Worm (Caenorhabditis elegans) whole organism, L4 larva: ENCODE measurements around the gene col-90.

Experiments used
- D1046.2 ChIP-seq: fragments of 200-800 bp; sonication (Bioruptor generic); IDR thresholded peaks from 2 replicates; pipeline ENCODE4 v1.3.6; 2022; ENCODE audit warnings: missing genetic modification characterization, missing compliant biosample characterization
- F49E8.2 ChIP-seq: sonication (generic microtip); optimal IDR thresholded peaks from 2 replicates; lab custom pipeline; 2016; ENCODE audit warnings: missing compliant biosample characterization, mild to moderate bottlenecking, missing genetic modification characterization, borderline replicate concordance
- T20F7.1 ChIP-seq: fragments of 200-800 bp; sonication (Bioruptor generic); optimal IDR thresholded peaks from 2 replicates; lab custom pipeline; 2018; ENCODE audit warnings: mild to moderate bottlenecking, missing genetic modification characterization, missing compliant biosample characterization
- T26A8.4 ChIP-seq: fragments of 200-800 bp; sonication (Bioruptor generic); IDR thresholded peaks from 2 replicates; pipeline ENCODE4 v1.3.6; 2022; ENCODE audit warnings: missing genetic modification characterization, missing compliant biosample characterization
- Y5F2A.4 ChIP-seq: fragments of 200-800 bp; sonication (Bioruptor generic); optimal IDR thresholded peaks from 2 replicates; lab custom pipeline; 2018; ENCODE audit warnings: mild to moderate bottlenecking, missing genetic modification characterization, missing compliant biosample characterization
- ZK546.5 ChIP-seq, 2 experiments: sonication (generic microtip); optimal IDR thresholded peaks; 2 replicates each; lab custom pipeline; 2017; ENCODE audit warnings: missing biosample characterization in 2 of 2, missing genetic modification characterization in 2 of 2
- aha-1 ChIP-seq: fragments of 150-350 bp; peaks from one replicate; lab custom pipeline; 2014; ENCODE audit warnings: missing biosample characterization, missing genetic modification characterization
- ama-1 ChIP-seq: fragments of 150-350 bp; optimal IDR thresholded peaks from 2 replicates; lab custom pipeline; 2014; ENCODE audit warnings: inconsistent platforms, mixed read lengths
- arid-1 ChIP-seq: fragments of 200-800 bp; sonication (Bioruptor generic); conservative IDR thresholded peaks from 2 replicates; pipeline ENCODE4 v1.3.6; 2022; ENCODE audit warnings: missing genetic modification reagents, missing genetic modification characterization, missing compliant biosample characterization
- attf-4 ChIP-seq: sonication (generic microtip); optimal IDR thresholded peaks from 3 replicates; lab custom pipeline; 2017; ENCODE audit warnings: missing biosample characterization, missing genetic modification characterization
- ceh-62 ChIP-seq: sonication (generic microtip); optimal IDR thresholded peaks from 2 replicates; lab custom pipeline; 2017; ENCODE audit warnings: missing biosample characterization, missing genetic modification characterization
- ctbp-1 ChIP-seq: fragments of 200-800 bp; sonication (Bioruptor generic); IDR thresholded peaks from 2 replicates; pipeline ENCODE4 v1.3.6; 2022; ENCODE audit warnings: missing genetic modification reagents, missing genetic modification characterization, missing compliant biosample characterization
- daf-12 ChIP-seq: fragments of 150-350 bp; optimal IDR thresholded peaks from 2 replicates; lab custom pipeline; 2014; ENCODE audit warnings: missing biosample characterization, missing genetic modification reagents, missing genetic modification characterization
- daf-16 ChIP-seq, 3 experiments: sonication (generic microtip); optimal IDR thresholded peaks; 2 replicates each; lab custom pipeline; 2016 to 2017; ENCODE audit warnings: missing genetic modification characterization in 3 of 3, missing genetic modification reagents in 3 of 3, mild to moderate bottlenecking in 2 of 3, missing compliant biosample characterization in 2 of 3, missing biosample characterization in 1 of 3, moderate library complexity in 1 of 3
- daf-19 ChIP-seq: fragments of 200-800 bp; sonication (Bioruptor generic); conservative IDR thresholded peaks from 2 replicates; pipeline ENCODE4 v1.3.6; 2022; ENCODE audit warnings: missing genetic modification characterization, missing compliant biosample characterization
- dmd-9 ChIP-seq: fragments of 200-800 bp; sonication (Bioruptor generic); IDR thresholded peaks from 2 replicates; pipeline ENCODE4 v1.3.6; 2022; ENCODE audit warnings: missing genetic modification reagents, missing genetic modification characterization, missing compliant biosample characterization
- dpl-1 ChIP-seq: fragments of 150-350 bp; optimal IDR thresholded peaks from 2 replicates; lab custom pipeline; 2014; ENCODE audit warnings: missing biosample characterization, missing genetic modification reagents, missing genetic modification characterization
- dve-1 ChIP-seq: sonication (generic microtip); optimal IDR thresholded peaks from 2 replicates; lab custom pipeline; 2017; ENCODE audit warnings: antibody characterized with exemption, mild to moderate bottlenecking, missing genetic modification characterization, missing compliant biosample characterization; ENCODE audit not compliant: insufficient read depth
- egl-43 ChIP-seq: fragments of 200-800 bp; sonication (Bioruptor generic); IDR thresholded peaks from 2 replicates; pipeline ENCODE4 v1.3.6; 2022; ENCODE audit warnings: missing genetic modification reagents, missing genetic modification characterization, missing compliant biosample characterization
- fos-1 ChIP-seq: fragments of 150-350 bp; optimal IDR thresholded peaks from 2 replicates; lab custom pipeline; 2014; ENCODE audit warnings: missing biosample characterization, missing genetic modification characterization
- hlh-11 ChIP-seq: fragments of 200-800 bp; sonication (Bioruptor generic); optimal IDR thresholded peaks from 2 replicates; lab custom pipeline; 2018; ENCODE audit warnings: mild to moderate bottlenecking, missing genetic modification characterization, missing compliant biosample characterization
- hlh-30 ChIP-seq: sonication (generic microtip); optimal IDR thresholded peaks from 2 replicates; lab custom pipeline; 2017; ENCODE audit warnings: antibody characterized with exemption, mild to moderate bottlenecking, missing genetic modification characterization, missing compliant biosample characterization; ENCODE audit not compliant: insufficient read depth
- hmg-1.1 ChIP-seq: fragments of 200-800 bp; sonication (Bioruptor generic); IDR thresholded peaks from 2 replicates; pipeline ENCODE4 v1.3.6; 2022; ENCODE audit warnings: missing genetic modification reagents, missing genetic modification characterization, missing compliant biosample characterization
- lin-1 ChIP-seq: fragments of 200-800 bp; sonication (Bioruptor generic); IDR thresholded peaks from 2 replicates; pipeline ENCODE4 v1.3.6; 2022; ENCODE audit warnings: missing genetic modification reagents, missing genetic modification characterization, missing compliant biosample characterization
- lin-15B ChIP-seq: fragments of 150-350 bp; sonication (generic microtip); optimal IDR thresholded peaks from 3 replicates; lab custom pipeline; 2014; ENCODE audit warnings: missing biosample characterization, missing genetic modification characterization
- lsy-2 ChIP-seq, 2 experiments: fragments of 150-350 bp in 1 of 2; sonication (generic microtip) in 1 of 2; optimal IDR thresholded peaks; 2 replicates each; lab custom pipeline; 2014 to 2017; ENCODE audit warnings: missing biosample characterization in 2 of 2, missing genetic modification characterization in 2 of 2
- madf-9 ChIP-seq: fragments of 200-800 bp; sonication (Bioruptor generic); conservative IDR thresholded peaks from 2 replicates; pipeline ENCODE4 v1.3.6; 2022; ENCODE audit warnings: missing genetic modification reagents, missing genetic modification characterization, missing compliant biosample characterization
- mdl-1 ChIP-seq, 2 experiments: fragments of 150-350 bp in 1 of 2; sonication (generic microtip) in 1 of 2; optimal IDR thresholded peaks; 2 replicates each; lab custom pipeline; 2014 to 2017; ENCODE audit warnings: missing biosample characterization in 2 of 2, missing genetic modification characterization in 2 of 2
- mes-2 ChIP-seq: sonication (generic microtip); optimal IDR thresholded peaks from 2 replicates; lab custom pipeline; 2016; ENCODE audit warnings: missing genotype, mild to moderate bottlenecking, missing genetic modification characterization, missing compliant biosample characterization; ENCODE audit not compliant: poor library complexity, severe bottlenecking
- mxl-3 ChIP-seq: fragments of 200-800 bp; sonication (Bioruptor generic); optimal IDR thresholded peaks from 2 replicates; lab custom pipeline; 2018; ENCODE audit warnings: mild to moderate bottlenecking, missing genetic modification characterization, missing compliant biosample characterization
- nhr-237 ChIP-seq: sonication (generic microtip); optimal IDR thresholded peaks from 2 replicates; lab custom pipeline; 2017; ENCODE audit warnings: missing biosample characterization, missing genetic modification characterization
- nhr-28 ChIP-seq: fragments of 150-350 bp; optimal IDR thresholded peaks from 2 replicates; lab custom pipeline; 2014; ENCODE audit warnings: missing biosample characterization, missing genetic modification characterization
- nhr-42 ChIP-seq: fragments of 200-800 bp; sonication (Bioruptor generic); IDR thresholded peaks from 2 replicates; pipeline ENCODE4 v1.3.6; 2022; ENCODE audit warnings: missing genetic modification characterization, missing compliant biosample characterization
- rbr-2 ChIP-seq: sonication (generic microtip); optimal IDR thresholded peaks from 2 replicates; lab custom pipeline; 2016; ENCODE audit warnings: missing genotype, missing genetic modification characterization, missing compliant biosample characterization
- saeg-2 ChIP-seq: fragments of 200-800 bp; sonication (Bioruptor generic); IDR thresholded peaks from 2 replicates; pipeline ENCODE4 v1.3.6; 2022; ENCODE audit warnings: missing genetic modification reagents, missing genetic modification characterization, missing compliant biosample characterization
- snpc-4 ChIP-seq: fragments of 150-350 bp; optimal IDR thresholded peaks from 2 replicates; lab custom pipeline; 2014; ENCODE audit warnings: missing biosample characterization, missing genetic modification characterization
- spr-1 ChIP-seq: sonication (generic microtip); optimal IDR thresholded peaks from 2 replicates; lab custom pipeline; 2016; ENCODE audit warnings: mild to moderate bottlenecking, missing genetic modification characterization, missing compliant biosample characterization
- unc-130 ChIP-seq: sonication (generic microtip); optimal IDR thresholded peaks from 2 replicates; lab custom pipeline; 2016; ENCODE audit warnings: missing genetic modification reagents, missing genetic modification characterization, missing compliant biosample characterization
- unc-62 ChIP-seq, 3 experiments: fragments of 150-350 bp in 1 of 3; sonication (generic microtip); optimal IDR thresholded peaks in 2 of 3; peaks in 1 of 3; 1 replicate in 1 of 3; 2 replicates in 2 of 3; lab custom pipeline; 2014 to 2017; ENCODE audit warnings: missing biosample characterization in 3 of 3, missing genetic modification characterization in 3 of 3, missing genetic modification reagents in 3 of 3, missing genotype in 1 of 3
- zag-1 ChIP-seq: fragments of 150-350 bp; optimal IDR thresholded peaks from 2 replicates; lab custom pipeline; 2014; ENCODE audit warnings: missing biosample characterization, missing genetic modification characterization
- zip-11 ChIP-seq: fragments of 200-800 bp; sonication (Bioruptor generic); IDR thresholded peaks from 2 replicates; pipeline ENCODE4 v1.3.6; 2022; ENCODE audit warnings: missing genetic modification characterization, missing compliant biosample characterization

col-90 gene

ce11 chrIII:7911621-7912020 is 37.0 kb upstream of the col-90 start, which contains the start of gene ZK688.7:
TSS of gene ZK688.7 (minus strand) at chrIII:7911634.
- no peak for TF ChIP-seq daf-19 (GFP tag; lab: Robert Waterston, UW)
- TF ChIP-seq unc-130 (GFP tag; lab: Kevin White, UChicago), result no peak
- TF ChIP-seq saeg-2 (GFP tag; lab: Robert Waterston, UW), result no peak
- no peak for TF ChIP-seq rbr-2 (tag; lab: Kevin White, UChicago)
- no peak for TF ChIP-seq attf-4
- peak in 1 of 2 experiments; percentile 87 for TF ChIP-seq unc-62 (GFP tag; optimal IDR thresholded peaks at IDR 0.05 in 1 of 2; lab: Kevin White, UChicago)
- no peak for TF ChIP-seq unc-62 (tag; optimal IDR thresholded peaks at IDR 0.05; lab: Kevin White, UChicago)
- TF ChIP-seq spr-1 (tag; lab: Kevin White, UChicago), result no peak
- no peak for TF ChIP-seq Y5F2A.4 (GFP tag; lab: Kevin White, UChicago)
- TF ChIP-seq ama-1, result no peak
- peak; percentile 86 for TF ChIP-seq hlh-30 (tag; lab: Kevin White, UChicago)
- TF ChIP-seq madf-9 (GFP tag; lab: Robert Waterston, UW), result no peak
- TF ChIP-seq nhr-28 (tag; lab: Kevin White, UChicago), result peak; percentile 60
- no peak for TF ChIP-seq nhr-237 (tag; lab: Kevin White, UChicago)
- no peak for TF ChIP-seq D1046.2
- no peak for TF ChIP-seq daf-12
- TF ChIP-seq ceh-62 (tag; lab: Kevin White, UChicago), result no peak
- peak in 1 of 2 experiments; percentile 29 for TF ChIP-seq lsy-2 (tag; optimal IDR thresholded peaks at IDR 0.05; lab: Kevin White, UChicago)
- TF ChIP-seq mdl-1 (tag; optimal IDR thresholded peaks at IDR 0.05; lab: Kevin White, UChicago), result peak in 1 of 2 experiments; percentile 47
- no peak for TF ChIP-seq lin-15B (tag; lab: Kevin White, UChicago)
- TF ChIP-seq daf-16 (GFP tag; optimal IDR thresholded peaks at IDR 0.05; lab: Kevin White, UChicago), result no peak
- TF ChIP-seq daf-16 (tag; optimal IDR thresholded peaks at IDR 0.05; lab: Kevin White, UChicago), result peak; percentile 84
- TF ChIP-seq mes-2 (tag; lab: Kevin White, UChicago), result no peak
- TF ChIP-seq T26A8.4 (GFP tag; lab: Robert Waterston, UW), result no peak
- peak; percentile 60 for TF ChIP-seq dve-1 (tag; lab: Kevin White, UChicago)
- no peak for TF ChIP-seq dpl-1 (GFP tag; lab: Kevin White, UChicago)
- no peak for TF ChIP-seq aha-1 (tag; lab: Kevin White, UChicago)
- no peak for TF ChIP-seq zag-1
- no peak for TF ChIP-seq arid-1
- peak; percentile 2 for TF ChIP-seq T20F7.1 (GFP tag; lab: Kevin White, UChicago)
- TF ChIP-seq egl-43, result no peak
- TF ChIP-seq fos-1 (tag; lab: Kevin White, UChicago), result no peak
- TF ChIP-seq hlh-11 (tag; lab: Kevin White, UChicago), result peak; percentile 56
- no peak for TF ChIP-seq dmd-9
- no peak for TF ChIP-seq zip-11 (GFP tag; lab: Robert Waterston, UW)
- no peak for TF ChIP-seq F49E8.2 (tag; lab: Kevin White, UChicago)
- no peak for TF ChIP-seq hmg-1.1 (GFP tag; lab: Robert Waterston, UW)
- no peak for TF ChIP-seq ctbp-1 (GFP tag; lab: Robert Waterston, UW)
- no peak for TF ChIP-seq lin-1 (GFP tag; lab: Robert Waterston, UW)
- no peak for TF ChIP-seq snpc-4 (tag; lab: Kevin White, UChicago)
- TF ChIP-seq mxl-3 (GFP tag; lab: Kevin White, UChicago), result peak; percentile 31
- TF ChIP-seq nhr-42 (GFP tag; lab: Robert Waterston, UW), result no peak
- no peak for TF ChIP-seq ZK546.5 (tag; optimal IDR thresholded peaks at IDR 0.05; lab: Kevin White, UChicago)
